Worm (Caenorhabditis elegans): ENCODE results near the gene F55B11.6.

- TF ChIP-seq nhr-120 (GFP tag; IDR thresholded peaks at IDR 0.05) (no peak), lsy-27 (tag; optimal IDR thresholded peaks at IDR 0.05; ENCODE audit: borderline replicate concordance, insufficient read depth) (no peak), F57C9.4 (tag; optimal IDR thresholded peaks at IDR 0.05) (no peak), sea-2 (GFP tag; IDR thresholded peaks at IDR 0.05) (no peak), cebp-2 (GFP tag; IDR thresholded peaks at IDR 0.05) (no peak), lin-35 (GFP tag; optimal IDR thresholded peaks at IDR 0.05) (no peak), F52B5.7 (tag; optimal IDR thresholded peaks at IDR 0.05) (no peak), athp-1 (tag; optimal IDR thresholded peaks at IDR 0.05) (no peak), ceh-58 (GFP tag; IDR thresholded peaks at IDR 0.05) (no peak)
These were observed 4.9 kb upstream of the F55B11.6 start, which contains the start of gene F55B11.7 for ce11 chrIV:14421938-14422337.
